Fruit fly (Drosophila melanogaster) whole organism, prepupa: Measurements from ENCODE around the gene to.

Experiments used
- Blimp-1 ChIP-seq: fragments of 200-800 bp; sonication (Bioruptor generic); optimal IDR thresholded peaks from 3 replicates; lab custom pipeline; 2017; ENCODE audit warnings: missing biosample characterization, missing genetic modification characterization, mild to moderate bottlenecking, moderate library complexity, missing genetic modification reagents
- CG10631 ChIP-seq: fragments of 200-800 bp; sonication (Bioruptor generic); optimal IDR thresholded peaks from 2 replicates; lab custom pipeline; 2016; ENCODE audit warnings: missing biosample characterization, missing genetic modification characterization
- CG10669 ChIP-seq: fragments of 200-800 bp; sonication (Bioruptor generic); optimal IDR thresholded peaks from 3 replicates; lab custom pipeline; 2018; ENCODE audit warnings: missing biosample characterization, mild to moderate bottlenecking, missing genetic modification characterization, moderate library complexity
- CG11294 ChIP-seq: fragments of 200-800 bp; sonication (Bioruptor generic); IDR thresholded peaks from 2 replicates; pipeline ENCODE4 v1.3.6; 2022; ENCODE audit warnings: missing biosample characterization, missing genetic modification characterization
- CG11762 ChIP-seq: fragments of 200-800 bp; sonication (Bioruptor generic); optimal IDR thresholded peaks from 3 replicates; lab custom pipeline; 2016; ENCODE audit warnings: missing biosample characterization, missing genetic modification characterization; ENCODE audit not compliant: insufficient read depth
- CG16779 ChIP-seq: fragments of 200-800 bp; sonication (Bioruptor generic); optimal IDR thresholded peaks from 3 replicates; lab custom pipeline; 2017; ENCODE audit warnings: missing biosample characterization, mild to moderate bottlenecking, missing genetic modification characterization
- CG3032 ChIP-seq: fragments of 200-800 bp; optimal IDR thresholded peaks from 2 replicates; lab custom pipeline; 2019; ENCODE audit warnings: missing biosample characterization, mild to moderate bottlenecking, missing genetic modification characterization, moderate library complexity
- CG31627 ChIP-seq: fragments of 200-800 bp; sonication (Bioruptor generic); optimal IDR thresholded peaks from 3 replicates; lab custom pipeline; 2016; ENCODE audit warnings: missing biosample characterization, missing genetic modification characterization
- CG6276 ChIP-seq: fragments of 200-800 bp; sonication (Bioruptor generic); optimal IDR thresholded peaks from 2 replicates; lab custom pipeline; 2017; ENCODE audit warnings: missing biosample characterization, mild to moderate bottlenecking, missing genetic modification characterization
- CG9139 ChIP-seq: fragments of 200-800 bp; sonication (Bioruptor generic); optimal IDR thresholded peaks from 3 replicates; lab custom pipeline; 2017; ENCODE audit warnings: missing biosample characterization, mild to moderate bottlenecking, missing genetic modification characterization
- Eip78C ChIP-seq: fragments of 200-800 bp; sonication (Bioruptor generic); peaks from one replicate; lab custom pipeline; 2016; ENCODE audit warnings: missing biosample characterization, missing genetic modification characterization
- Eip93F ChIP-seq: fragments of 200-800 bp; sonication (Bioruptor generic); optimal IDR thresholded peaks from 2 replicates; lab custom pipeline; 2016; ENCODE audit warnings: missing biosample characterization, mild to moderate bottlenecking, missing genetic modification characterization
- Ets21C ChIP-seq: fragments of 200-800 bp; sonication (Bioruptor generic); optimal IDR thresholded peaks from 3 replicates; lab custom pipeline; 2016; ENCODE audit warnings: missing biosample characterization, missing genetic modification characterization
- Hr38 ChIP-seq: sonication (Bioruptor generic); optimal IDR thresholded peaks from 2 replicates; lab custom pipeline; 2016; ENCODE audit warnings: missing biosample characterization, missing genetic modification characterization
- Lpt ChIP-seq: fragments of 200-800 bp; sonication (Bioruptor generic); optimal IDR thresholded peaks from 3 replicates; lab custom pipeline; 2016; ENCODE audit warnings: missing biosample characterization, missing genetic modification characterization
- Smox ChIP-seq: fragments of 200-800 bp; sonication (Bioruptor generic); optimal IDR thresholded peaks from 3 replicates; lab custom pipeline; 2016; ENCODE audit warnings: missing biosample characterization, missing genetic modification characterization
- Sox102F ChIP-seq: fragments of 200-800 bp; sonication (Bioruptor generic); optimal IDR thresholded peaks from 2 replicates; lab custom pipeline; 2016; ENCODE audit warnings: missing biosample characterization, mild to moderate bottlenecking, missing genetic modification characterization
- Sox14 ChIP-seq: fragments of 200-800 bp; sonication (Bioruptor generic); optimal IDR thresholded peaks from 3 replicates; lab custom pipeline; 2016; ENCODE audit warnings: missing biosample characterization, missing genetic modification characterization
- achi ChIP-seq: fragments of 200-800 bp; sonication (Bioruptor generic); optimal IDR thresholded peaks from 3 replicates; lab custom pipeline; 2016; ENCODE audit warnings: missing biosample characterization, missing genetic modification characterization
- cyc ChIP-seq: fragments of 200-800 bp; sonication (Bioruptor generic); optimal IDR thresholded peaks from 3 replicates; lab custom pipeline; 2016; ENCODE audit warnings: missing biosample characterization, missing genetic modification characterization
- eg ChIP-seq: fragments of 200-800 bp; sonication (Bioruptor generic); IDR thresholded peaks from 3 replicates; pipeline ENCODE4 v1.3.6; 2022; ENCODE audit warnings: missing biosample characterization, missing genetic modification characterization
- fd85E ChIP-seq: fragments of 200-800 bp; sonication (Bioruptor generic); optimal IDR thresholded peaks from 3 replicates; lab custom pipeline; 2016; ENCODE audit warnings: missing biosample characterization, missing genetic modification characterization
- fkh ChIP-seq: fragments of 200-800 bp; sonication (Bioruptor generic); optimal IDR thresholded peaks from 3 replicates; lab custom pipeline; 2017; ENCODE audit warnings: missing biosample characterization, mild to moderate bottlenecking, missing genetic modification characterization, moderate library complexity
- lz ChIP-seq: fragments of 200-800 bp; sonication (Bioruptor generic); optimal IDR thresholded peaks from 3 replicates; lab custom pipeline; 2016; ENCODE audit warnings: missing biosample characterization, missing genetic modification characterization
- pdm3 ChIP-seq: fragments of 200-800 bp; sonication (Bioruptor generic); optimal IDR thresholded peaks from 3 replicates; lab custom pipeline; 2016; ENCODE audit warnings: missing biosample characterization, missing genetic modification characterization
- svp ChIP-seq: fragments of 200-800 bp; sonication (Bioruptor generic); peaks from one replicate; lab custom pipeline; 2016; ENCODE audit warnings: missing biosample characterization, missing genetic modification characterization
- topi ChIP-seq: fragments of 200-800 bp; sonication (Bioruptor generic); optimal IDR thresholded peaks from 3 replicates; lab custom pipeline; 2016; ENCODE audit warnings: missing biosample characterization, missing genetic modification characterization
- vri ChIP-seq: fragments of 200-800 bp; sonication (Bioruptor generic); optimal IDR thresholded peaks from 3 replicates; lab custom pipeline; 2016; ENCODE audit warnings: missing biosample characterization, mild to moderate bottlenecking, missing genetic modification characterization

The to gene

dm6 chr3R:25269909-25270308 is 29.9 kb downstream of the to start, which contains the start of the genes CG11889 and CG11891:
Gene CG11889 (plus strand): TSS chr3R:25270209.
Gene CG11891 (plus strand): TSS chr3R:25270209.
- TF ChIP-seq lz (GFP tag; lab: Kevin White, UChicago): no peak
- TF ChIP-seq Smox: no peak
- no peak for TF ChIP-seq CG3032 (tag; lab: Kevin White, UChicago)
- TF ChIP-seq fd85E (GFP tag; lab: Kevin White, UChicago): no peak
- TF ChIP-seq, all 60 proteins: peak for 0

- TF ChIP-seq CG6276 (GFP tag; lab: Kevin White, UChicago): no peak
- TF ChIP-seq topi (GFP tag; lab: Kevin White, UChicago): no peak
- TF ChIP-seq CG11762: no peak
- TF ChIP-seq fkh (GFP tag; lab: Kevin White, UChicago): no peak
- TF ChIP-seq CG10669 (GFP tag; lab: Kevin White, UChicago): no peak
- TF ChIP-seq CG31627 (GFP tag; lab: Kevin White, UChicago): no peak
- no peak for TF ChIP-seq Eip93F (GFP tag; lab: Kevin White, UChicago)
- TF ChIP-seq Eip78C: no peak
- no peak for TF ChIP-seq cyc
- TF ChIP-seq Sox14 (GFP tag; lab: Kevin White, UChicago): no peak
- no peak for TF ChIP-seq CG11294 (GFP tag; lab: Robert Waterston, UW)
- TF ChIP-seq CG9139 (GFP tag; lab: Kevin White, UChicago): no peak
- TF ChIP-seq, all 60 proteins: peak for 0
These were observed 33.6 kb downstream of the to start, which contains the start of gene CG11878 for dm6 chr3R:25273537-25273936. Gene CG11878 (plus strand): TSS chr3R:25273837.

- TF ChIP-seq vri (GFP tag; lab: Kevin White, UChicago) (peak; percentile 63), Blimp-1 (GFP tag; lab: Kevin White, UChicago) (no peak), fkh (GFP tag; lab: Kevin White, UChicago) (peak; percentile 71), Ets21C (GFP tag; lab: Kevin White, UChicago) (no peak), CG16779 (tag; lab: Kevin White, UChicago) (peak; percentile 2)
- TF ChIP-seq, all 60 proteins: peak for 3
These were observed 35.3 kb downstream of the to start for dm6 chr3R:25275276-25275675.

- TF ChIP-seq vri (GFP tag; lab: Kevin White, UChicago): peak; percentile 6
- no peak for TF ChIP-seq Hr38 (GFP tag; lab: Kevin White, UChicago)
These were observed 37.1 kb downstream of the to start, which contains the start of gene CG10513 for dm6 chr3R:25277112-25277511. Gene CG10513 (minus strand): TSS chr3R:25277212.

- no peak for TF ChIP-seq CG9139 (GFP tag; lab: Kevin White, UChicago)
- no peak for TF ChIP-seq Hr38 (GFP tag; lab: Kevin White, UChicago)
- peak; percentile 26 for TF ChIP-seq svp (GFP tag; lab: Kevin White, UChicago)
- no peak for TF ChIP-seq fd85E (GFP tag; lab: Kevin White, UChicago)
- no peak for TF ChIP-seq CG10631 (GFP tag; lab: Kevin White, UChicago)
- peak; percentile 12 for TF ChIP-seq achi
- peak; percentile 4 for TF ChIP-seq Sox102F (GFP tag; lab: Kevin White, UChicago)
- TF ChIP-seq vri (GFP tag; lab: Kevin White, UChicago): peak; percentile 23
- TF ChIP-seq eg (GFP tag; lab: Robert Waterston, UW): no peak; the same call in 2 of the 3 replicates
These were observed 39.9 kb downstream of the to start, which contains the start of gene CG10514 for dm6 chr3R:25279796-25280350. Gene CG10514 (minus strand): TSS chr3R:25279846.

dm6 chr3R:25281165-25281564 is 41.2 kb downstream of the to start, which contains the start of gene CG11892:
Gene CG11892 (plus strand): TSS chr3R:25281548.
- TF ChIP-seq svp (GFP tag; lab: Kevin White, UChicago): peak; percentile 46
- peak; percentile 46 for TF ChIP-seq vri (GFP tag; lab: Kevin White, UChicago)
- TF ChIP-seq Lpt (GFP tag; lab: Kevin White, UChicago): no peak
- TF ChIP-seq fkh (GFP tag; lab: Kevin White, UChicago): peak; percentile 90
- TF ChIP-seq pdm3: no peak
- peak; percentile 23 for TF ChIP-seq Sox102F (GFP tag; lab: Kevin White, UChicago)
